Worm (Caenorhabditis elegans) whole organism, L3 larva: ENCODE data around the gene M03B6.3.
A peak's percentile ranks its signal among the peaks of the same experiment; 100 is the strongest.

Experiments
- R02D3.7 ChIP-seq: fragments of 150-350 bp; optimal IDR thresholded peaks from 2 replicates; lab custom pipeline; 2014; ENCODE audit warnings: missing biosample characterization, missing genetic modification characterization
- aly-2 ChIP-seq: fragments of 150-350 bp; optimal IDR thresholded peaks from 2 replicates; lab custom pipeline; 2014; ENCODE audit warnings: missing biosample characterization, missing genetic modification characterization
- ama-1 ChIP-seq: fragments of 150-350 bp; optimal IDR thresholded peaks from 2 replicates; lab custom pipeline; 2018
- ceh-16 ChIP-seq: sonication (generic microtip); optimal IDR thresholded peaks from 2 replicates; lab custom pipeline; 2017; ENCODE audit warnings: missing biosample characterization, missing genetic modification characterization
- ceh-28 ChIP-seq: fragments of 150-350 bp; optimal IDR thresholded peaks from 2 replicates; lab custom pipeline; 2014; ENCODE audit warnings: missing biosample characterization, missing genetic modification reagents, missing genetic modification characterization
- ceh-82 ChIP-seq: fragments of 150-350 bp; optimal IDR thresholded peaks from 2 replicates; lab custom pipeline; 2014; ENCODE audit warnings: missing biosample characterization, missing genetic modification characterization
- daf-12 ChIP-seq: fragments of 150-350 bp; optimal IDR thresholded peaks from 2 replicates; lab custom pipeline; 2014; ENCODE audit warnings: missing biosample characterization, missing genetic modification reagents, missing genetic modification characterization
- egl-27 ChIP-seq: sonication (generic microtip); optimal IDR thresholded peaks from 4 replicates; lab custom pipeline; 2017; ENCODE audit warnings: missing biosample characterization, missing genetic modification reagents, missing genetic modification characterization
- egl-5 ChIP-seq: fragments of 150-350 bp; optimal IDR thresholded peaks from 2 replicates; lab custom pipeline; 2017; ENCODE audit warnings: missing biosample characterization, missing genetic modification reagents, missing genetic modification characterization, inconsistent platforms
- elt-1 ChIP-seq: fragments of 150-350 bp; optimal IDR thresholded peaks from 2 replicates; lab custom pipeline; 2014; ENCODE audit warnings: missing biosample characterization, missing genetic modification characterization
- elt-2 ChIP-seq: sonication (generic microtip); optimal IDR thresholded peaks from 2 replicates; lab custom pipeline; 2016; ENCODE audit warnings: missing genetic modification reagents, mild to moderate bottlenecking, missing genetic modification characterization, missing compliant biosample characterization
- elt-3 ChIP-seq, 3 experiments: fragments of 150-350 bp in 1 of 3; sonication (generic microtip) in 2 of 3; optimal IDR thresholded peaks; 2 replicates in 2 of 3; 4 replicates in 1 of 3; lab custom pipeline; 2014 to 2017; ENCODE audit warnings: missing biosample characterization in 3 of 3, missing genetic modification characterization in 3 of 3
- eor-1 ChIP-seq, 2 experiments: fragments of 150-350 bp; optimal IDR thresholded peaks; 2 replicates each; lab custom pipeline; 2014 to 2018; ENCODE audit warnings: missing biosample characterization in 2 of 2, missing genetic modification characterization in 2 of 2
- fkh-10 ChIP-seq: sonication (generic microtip); optimal IDR thresholded peaks from 2 replicates; lab custom pipeline; 2017; ENCODE audit warnings: missing biosample characterization, missing genetic modification reagents, missing genetic modification characterization
- fkh-2 ChIP-seq: fragments of 150-350 bp; optimal IDR thresholded peaks from 2 replicates; lab custom pipeline; 2014; ENCODE audit warnings: missing biosample characterization, missing genetic modification reagents, missing genetic modification characterization
- fos-1 ChIP-seq: fragments of 150-350 bp; optimal IDR thresholded peaks from 2 replicates; lab custom pipeline; 2014; ENCODE audit warnings: missing biosample characterization, missing genetic modification characterization
- hmg-11 ChIP-seq: sonication (generic microtip); optimal IDR thresholded peaks from 2 replicates; lab custom pipeline; 2016; ENCODE audit warnings: missing genetic modification characterization, missing compliant biosample characterization
- jun-1 ChIP-seq: fragments of 150-350 bp; optimal IDR thresholded peaks from 2 replicates; lab custom pipeline; 2014; ENCODE audit warnings: missing biosample characterization, missing genetic modification reagents, missing genetic modification characterization
- lin-15B ChIP-seq: fragments of 150-350 bp; optimal IDR thresholded peaks from 2 replicates; lab custom pipeline; 2014; ENCODE audit warnings: missing biosample characterization, missing genetic modification characterization
- lin-39 ChIP-seq: fragments of 150-350 bp; optimal IDR thresholded peaks from 2 replicates; lab custom pipeline; 2018; ENCODE audit warnings: missing biosample characterization, missing genetic modification reagents, missing genetic modification characterization
- lsy-12 ChIP-seq: sonication (generic microtip); optimal IDR thresholded peaks from 2 replicates; lab custom pipeline; 2016; ENCODE audit warnings: mild to moderate bottlenecking, missing genetic modification characterization, missing compliant biosample characterization
- mdl-1 ChIP-seq: fragments of 150-350 bp; optimal IDR thresholded peaks from 2 replicates; lab custom pipeline; 2014; ENCODE audit warnings: missing biosample characterization, missing genetic modification characterization
- mml-1 ChIP-seq: fragments of 150-350 bp; sonication (generic microtip); optimal IDR thresholded peaks from 3 replicates; lab custom pipeline; 2014; ENCODE audit warnings: missing biosample characterization, missing genetic modification characterization
- nfya-1 ChIP-seq: sonication (generic microtip); optimal IDR thresholded peaks from 2 replicates; lab custom pipeline; 2017; ENCODE audit warnings: missing genetic modification characterization, mild to moderate bottlenecking, missing compliant biosample characterization, antibody characterized with exemption, moderate library complexity; ENCODE audit not compliant: insufficient read depth
- nhr-11 ChIP-seq: fragments of 150-350 bp; optimal IDR thresholded peaks from 2 replicates; lab custom pipeline; 2014; ENCODE audit warnings: missing biosample characterization, missing genetic modification characterization
- nhr-23 ChIP-seq: fragments of 150-350 bp; optimal IDR thresholded peaks from 2 replicates; lab custom pipeline; 2014; ENCODE audit warnings: missing biosample characterization, missing genetic modification reagents, missing genetic modification characterization
- nhr-25 ChIP-seq: sonication (generic microtip); optimal IDR thresholded peaks from 2 replicates; lab custom pipeline; 2017; ENCODE audit warnings: missing biosample characterization, missing genetic modification characterization
- nhr-43 ChIP-seq: sonication (generic microtip); optimal IDR thresholded peaks from 2 replicates; lab custom pipeline; 2016; ENCODE audit warnings: mild to moderate bottlenecking, missing genetic modification characterization, missing compliant biosample characterization; ENCODE audit not compliant: poor library complexity, severe bottlenecking
- nhr-67 ChIP-seq: fragments of 150-350 bp; optimal IDR thresholded peaks from 2 replicates; lab custom pipeline; 2014; ENCODE audit warnings: missing biosample characterization, missing genetic modification characterization
- nhr-76 ChIP-seq: fragments of 150-350 bp; sonication (generic microtip); optimal IDR thresholded peaks from 5 replicates; lab custom pipeline; 2014; ENCODE audit warnings: missing biosample characterization, missing genetic modification characterization
- nhr-77 ChIP-seq: fragments of 150-350 bp; optimal IDR thresholded peaks from 2 replicates; lab custom pipeline; 2014; ENCODE audit warnings: missing biosample characterization, missing genetic modification characterization
- pha-4 ChIP-seq: fragments of 150-350 bp; optimal IDR thresholded peaks from 2 replicates; lab custom pipeline; 2014; ENCODE audit warnings: missing biosample characterization, missing genetic modification reagents, missing genetic modification characterization
- pqm-1 ChIP-seq: fragments of 150-350 bp; optimal IDR thresholded peaks from 2 replicates; lab custom pipeline; 2017; ENCODE audit warnings: missing biosample characterization, missing genetic modification characterization, inconsistent platforms
- skn-1 ChIP-seq: fragments of 150-350 bp; optimal IDR thresholded peaks from 2 replicates; lab custom pipeline; 2014; ENCODE audit warnings: missing biosample characterization, missing genetic modification characterization
- snpc-4 ChIP-seq: fragments of 150-350 bp; optimal IDR thresholded peaks from 2 replicates; lab custom pipeline; 2014; ENCODE audit warnings: missing biosample characterization, missing genetic modification characterization
- tbx-2 ChIP-seq: sonication (generic microtip); optimal IDR thresholded peaks from 2 replicates; lab custom pipeline; 2016; ENCODE audit warnings: mild to moderate bottlenecking, missing genetic modification characterization, missing compliant biosample characterization
- unc-39 ChIP-seq: sonication (generic microtip); optimal IDR thresholded peaks from 4 replicates; lab custom pipeline; 2017; ENCODE audit warnings: missing biosample characterization, missing genetic modification characterization
- unc-62 ChIP-seq: fragments of 150-350 bp; sonication (generic microtip); optimal IDR thresholded peaks from 4 replicates; lab custom pipeline; 2014; ENCODE audit warnings: missing biosample characterization, missing genetic modification reagents, missing genetic modification characterization
- ztf-4 ChIP-seq: fragments of 150-350 bp; optimal IDR thresholded peaks from 2 replicates; lab custom pipeline; 2014; ENCODE audit warnings: missing biosample characterization, missing genetic modification characterization

M03B6.3 gene

ce11 chrX:13893256-13893655 is 29.2 kb upstream of the M03B6.3 start, which contains the start of gene sra-37:
Gene sra-37, minus strand, starts transcription at chrX:13893356.
- TF ChIP-seq nhr-23 (tag; lab: Kevin White, UChicago) (no peak), nhr-76 (no peak), aly-2 (tag; lab: Kevin White, UChicago) (no peak), unc-62 (GFP tag; lab: Kevin White, UChicago) (no peak), pha-4 (tag; lab: Kevin White, UChicago) (no peak), egl-27 (tag; lab: Kevin White, UChicago) (no peak), eor-1 (tag; optimal IDR thresholded peaks at IDR 0.05; lab: Kevin White, UChicago) (no peak), nhr-11 (tag; lab: Kevin White, UChicago) (no peak), lsy-12 (no peak), jun-1 (tag; lab: Kevin White, UChicago) (no peak), ama-1 (lab: Kevin White, UChicago) (no peak), ceh-82 (tag; lab: Kevin White, UChicago) (no peak), elt-3 (tag; optimal IDR thresholded peaks at IDR 0.05; lab: Kevin White, UChicago) (no peak), nhr-77 (tag; lab: Kevin White, UChicago) (no peak), fos-1 (tag; lab: Kevin White, UChicago) (no peak), nhr-43 (tag; lab: Kevin White, UChicago) (no peak)

ce11 chrX:13886195-13886594 is 22.1 kb upstream of the M03B6.3 start:
- no peak for TF ChIP-seq ceh-82 (tag; lab: Kevin White, UChicago)
- TF ChIP-seq egl-5 (tag; lab: Kevin White, UChicago): no peak
- TF ChIP-seq hmg-11 (tag; lab: Kevin White, UChicago): no peak
- no peak for TF ChIP-seq nhr-23 (tag; lab: Kevin White, UChicago)
- TF ChIP-seq skn-1 (tag; lab: Kevin White, UChicago): no peak
- TF ChIP-seq fos-1 (tag; lab: Kevin White, UChicago): no peak
- TF ChIP-seq fkh-2: no peak
- no peak for TF ChIP-seq ztf-4
- no peak for TF ChIP-seq ceh-16 (tag; lab: Kevin White, UChicago)
- no peak for TF ChIP-seq fkh-10 (GFP tag; lab: Kevin White, UChicago)
- TF ChIP-seq snpc-4 (tag; lab: Kevin White, UChicago): no peak
- no peak for TF ChIP-seq lin-39 (tag; lab: Kevin White, UChicago)
- no peak for TF ChIP-seq mml-1
- no peak for TF ChIP-seq tbx-2 (tag; lab: Kevin White, UChicago)
- TF ChIP-seq nhr-25 (tag; lab: Kevin White, UChicago): no peak
- TF ChIP-seq elt-1: no peak
- no peak for TF ChIP-seq unc-39 (tag; lab: Kevin White, UChicago)
- no peak for TF ChIP-seq daf-12 (tag; lab: Kevin White, UChicago)
- TF ChIP-seq nfya-1 (tag; lab: Kevin White, UChicago): no peak
- no peak for TF ChIP-seq ceh-28 (tag; lab: Kevin White, UChicago)

ce11 chrX:13885131-13885530 is 21.0 kb upstream of the M03B6.3 start:
- no peak for TF ChIP-seq elt-3 (tag; optimal IDR thresholded peaks at IDR 0.05; lab: Kevin White, UChicago)
- TF ChIP-seq nhr-67 (tag; lab: Kevin White, UChicago): no peak
- no peak for TF ChIP-seq mdl-1
- peak; percentile 72 for TF ChIP-seq pha-4 (tag; lab: Kevin White, UChicago)
- no peak for TF ChIP-seq nfya-1 (tag; lab: Kevin White, UChicago)
- TF ChIP-seq fkh-10 (GFP tag; lab: Kevin White, UChicago): no peak
- TF ChIP-seq ceh-82 (tag; lab: Kevin White, UChicago): no peak
- peak; percentile 73 for TF ChIP-seq pqm-1 (tag; lab: Kevin White, UChicago)
- TF ChIP-seq nhr-11 (tag; lab: Kevin White, UChicago): no peak
- TF ChIP-seq skn-1 (tag; lab: Kevin White, UChicago): no peak
- TF ChIP-seq jun-1 (tag; lab: Kevin White, UChicago): peak; percentile 12
- TF ChIP-seq unc-39 (tag; lab: Kevin White, UChicago): no peak
- TF ChIP-seq snpc-4 (tag; lab: Kevin White, UChicago): no peak
- no peak for TF ChIP-seq tbx-2 (tag; lab: Kevin White, UChicago)
- TF ChIP-seq lin-15B (tag; lab: Kevin White, UChicago): no peak
- no peak for TF ChIP-seq nhr-76
- TF ChIP-seq unc-62 (GFP tag; lab: Kevin White, UChicago): no peak
- no peak for TF ChIP-seq ztf-4
- no peak for TF ChIP-seq R02D3.7 (tag; lab: Kevin White, UChicago)
- no peak for TF ChIP-seq egl-27 (tag; lab: Kevin White, UChicago)
- peak; percentile 80 for TF ChIP-seq elt-2 (tag; lab: Kevin White, UChicago)
